Fruit fly (Drosophila melanogaster) whole organism, embryonic: ENCODE measurements around the gene ghi.

Experiments
- Adf1 ChIP-seq: fragments of 200-800 bp; sonication (Bioruptor generic); IDR thresholded peaks from 2 replicates; pipeline ENCODE4 v1.3.6; 2022; ENCODE audit warnings: missing biosample characterization, missing genetic modification characterization
- CG11504 ChIP-seq: fragments of 200-800 bp; sonication (Bioruptor generic); optimal IDR thresholded peaks from 3 replicates; lab custom pipeline; 2019; ENCODE audit warnings: missing biosample characterization, mild to moderate bottlenecking, missing genetic modification characterization, moderate library complexity
- CG12659 ChIP-seq: fragments of 200-800 bp; sonication (Bioruptor generic); optimal IDR thresholded peaks from 3 replicates; lab custom pipeline; 2017; ENCODE audit warnings: mild to moderate bottlenecking, missing biosample characterization, missing genetic modification reagents, missing genetic modification characterization
- CG13894 ChIP-seq: fragments of 200-800 bp; sonication (Bioruptor generic); optimal IDR thresholded peaks from 3 replicates; lab custom pipeline; 2018; ENCODE audit warnings: missing biosample characterization, mild to moderate bottlenecking, missing genetic modification characterization, moderate library complexity
- CG14965 ChIP-seq: fragments of 200-800 bp; sonication (Bioruptor generic); optimal IDR thresholded peaks from 2 replicates; lab custom pipeline; 2016; ENCODE audit warnings: missing biosample characterization, missing genetic modification characterization, borderline replicate concordance
- CG15269 ChIP-seq: fragments of 200-800 bp; sonication (Bioruptor generic); optimal IDR thresholded peaks from 2 replicates; lab custom pipeline; 2018; ENCODE audit warnings: missing biosample characterization, mild to moderate bottlenecking, missing genetic modification characterization, moderate library complexity
- CG16813 ChIP-seq: fragments of 200-800 bp; sonication (Bioruptor generic); IDR thresholded peaks from 3 replicates; pipeline ENCODE4 v1.3.6; 2022; ENCODE audit warnings: missing biosample characterization, missing genetic modification characterization; ENCODE audit not compliant: partially characterized antibody
- CG17361 ChIP-seq: fragments of 200-800 bp; sonication (Bioruptor generic); IDR thresholded peaks from 3 replicates; pipeline ENCODE4 v1.3.6; 2022; ENCODE audit warnings: missing biosample characterization, missing genetic modification characterization
- CG17568 ChIP-seq: fragments of 200-800 bp; sonication (Bioruptor generic); optimal IDR thresholded peaks from 2 replicates; lab custom pipeline; 2018; ENCODE audit warnings: missing biosample characterization, mild to moderate bottlenecking, missing genetic modification characterization, moderate library complexity
- CG1832 ChIP-seq: fragments of 200-800 bp; sonication (Bioruptor generic); optimal IDR thresholded peaks from 2 replicates; lab custom pipeline; 2017; ENCODE audit warnings: missing biosample characterization, mild to moderate bottlenecking, missing genetic modification characterization, inconsistent platforms
- CG2129 ChIP-seq: fragments of 200-800 bp; sonication (Bioruptor generic); IDR thresholded peaks from 2 replicates; pipeline ENCODE4 v1.3.6; 2022; ENCODE audit warnings: missing biosample characterization, missing genetic modification characterization; ENCODE audit not compliant: partially characterized antibody
- CG2678 ChIP-seq: fragments of 200-800 bp; sonication (Bioruptor generic); optimal IDR thresholded peaks from 3 replicates; lab custom pipeline; 2019; ENCODE audit warnings: missing biosample characterization, mild to moderate bottlenecking, missing genetic modification characterization, moderate library complexity
- CG2889 ChIP-seq: fragments of 200-800 bp; sonication (Bioruptor generic); IDR thresholded peaks from 3 replicates; pipeline ENCODE4 v1.3.6; 2022; ENCODE audit warnings: missing biosample characterization, missing genetic modification characterization
- CG32767 ChIP-seq: fragments of 200-800 bp; sonication (Bioruptor generic); IDR thresholded peaks from 2 replicates; pipeline ENCODE4 v1.3.6; 2022; ENCODE audit warnings: missing biosample characterization, missing genetic modification characterization
- CG3407 ChIP-seq: fragments of 200-800 bp; sonication (Bioruptor generic); optimal IDR thresholded peaks from 2 replicates; lab custom pipeline; 2018; ENCODE audit warnings: missing biosample characterization, mild to moderate bottlenecking, missing genetic modification characterization
- CG3847 ChIP-seq: fragments of 200-800 bp; sonication (Bioruptor generic); IDR thresholded peaks from 2 replicates; pipeline ENCODE4 v1.3.6; 2022; ENCODE audit warnings: missing biosample characterization, missing genetic modification characterization
- CG5245 ChIP-seq: fragments of 200-800 bp; sonication (Bioruptor generic); optimal IDR thresholded peaks from 3 replicates; lab custom pipeline; 2016; ENCODE audit warnings: missing biosample characterization, missing genetic modification characterization
- CG6254 ChIP-seq: fragments of 200-800 bp; sonication (Bioruptor generic); optimal IDR thresholded peaks from 3 replicates; lab custom pipeline; 2017; ENCODE audit warnings: mild to moderate bottlenecking, missing biosample characterization, missing genetic modification reagents, missing genetic modification characterization
- CG9817 ChIP-seq: fragments of 200-800 bp; sonication (Bioruptor generic); optimal IDR thresholded peaks from 2 replicates; lab custom pipeline; 2018; ENCODE audit warnings: missing biosample characterization, mild to moderate bottlenecking, missing genetic modification characterization, moderate library complexity
- CG9932 ChIP-seq: fragments of 200-800 bp; sonication (Bioruptor generic); IDR thresholded peaks from 2 replicates; pipeline ENCODE4 v1.3.6; 2022; ENCODE audit warnings: missing biosample characterization, missing genetic modification characterization
- CrebB ChIP-seq: fragments of 200-800 bp; sonication (Bioruptor generic); optimal IDR thresholded peaks from 3 replicates; lab custom pipeline; 2018; ENCODE audit warnings: missing biosample characterization, mild to moderate bottlenecking, missing genetic modification characterization
- D ChIP-seq, 2 experiments: fragments of 200-800 bp in 1 of 2; fragments of >200 bp in 1 of 2; sonication (Bioruptor generic) in 1 of 2; optimal IDR thresholded peaks; 2 replicates in 1 of 2; 3 replicates in 1 of 2; lab custom pipeline; 2017; ENCODE audit warnings: mild to moderate bottlenecking in 1 of 2, missing biosample characterization in 1 of 2, missing genetic modification characterization in 1 of 2, missing genetic modification reagents in 1 of 2
- Dip3 ChIP-seq: fragments of 200-800 bp; sonication (Bioruptor generic); optimal IDR thresholded peaks from 3 replicates; lab custom pipeline; 2016; ENCODE audit warnings: missing biosample characterization, missing genetic modification characterization
- Dref ChIP-seq: fragments of 200-800 bp; sonication (Bioruptor generic); IDR thresholded peaks from 2 replicates; pipeline ENCODE4 v1.3.6; 2022; ENCODE audit warnings: missing biosample characterization, missing genetic modification characterization
- E2f2 ChIP-seq: fragments of 200-800 bp; sonication (Bioruptor generic); IDR thresholded peaks from 2 replicates; pipeline ENCODE4 v1.3.6; 2022; ENCODE audit warnings: missing biosample characterization, missing genetic modification characterization
- Hey ChIP-seq: fragments of 200-800 bp; sonication (Bioruptor generic); optimal IDR thresholded peaks from 3 replicates; lab custom pipeline; 2018; ENCODE audit warnings: missing biosample characterization, mild to moderate bottlenecking, missing genetic modification characterization
- Hmr ChIP-seq: fragments of 200-800 bp; sonication (Bioruptor generic); optimal IDR thresholded peaks from 3 replicates; lab custom pipeline; 2017; ENCODE audit warnings: mild to moderate bottlenecking, missing biosample characterization, missing genetic modification reagents, missing genetic modification characterization
- Nf-YA ChIP-seq: fragments of 200-800 bp; sonication (Bioruptor generic); IDR thresholded peaks from 2 replicates; pipeline ENCODE4 v1.3.6; 2022; ENCODE audit warnings: missing biosample characterization, missing genetic modification characterization
- Opbp ChIP-seq: fragments of 200-800 bp; sonication (Bioruptor generic); IDR thresholded peaks from 3 replicates; pipeline ENCODE4 v1.3.6; 2022; ENCODE audit warnings: missing biosample characterization, missing genetic modification characterization; ENCODE audit not compliant: partially characterized antibody
- Sin3A ChIP-seq: fragments of >200 bp; optimal IDR thresholded peaks from 2 replicates; lab custom pipeline; 2018
- chinmo ChIP-seq: fragments of 200-800 bp; sonication (Bioruptor generic); IDR thresholded peaks from 4 replicates; pipeline ENCODE4 v1.3.6; 2022; ENCODE audit warnings: missing biosample characterization, missing genetic modification characterization; ENCODE audit not compliant: partially characterized antibody
- dati ChIP-seq: fragments of 200-800 bp; sonication (Bioruptor generic); IDR thresholded peaks from 2 replicates; pipeline ENCODE4 v1.3.6; 2022; ENCODE audit warnings: missing biosample characterization, missing genetic modification characterization
- dmrt11E ChIP-seq: fragments of 200-800 bp; sonication (Bioruptor generic); optimal IDR thresholded peaks from 3 replicates; lab custom pipeline; 2018; ENCODE audit warnings: missing biosample characterization, mild to moderate bottlenecking, missing genetic modification characterization, moderate library complexity
- dmrt99B ChIP-seq: fragments of 200-800 bp; sonication (Bioruptor generic); optimal IDR thresholded peaks from 2 replicates; lab custom pipeline; 2018; ENCODE audit warnings: missing biosample characterization, mild to moderate bottlenecking, missing genetic modification characterization, moderate library complexity
- en ChIP-seq: fragments of 200-800 bp; sonication (Bioruptor generic); optimal IDR thresholded peaks from 2 replicates; lab custom pipeline; 2016; ENCODE audit warnings: missing biosample characterization, missing genetic modification characterization
- gsb-n ChIP-seq: fragments of 200-800 bp; sonication (Bioruptor generic); optimal IDR thresholded peaks from 3 replicates; lab custom pipeline; 2018; ENCODE audit warnings: missing biosample characterization, mild to moderate bottlenecking, missing genetic modification characterization
- nerfin-1 ChIP-seq: fragments of 200-800 bp; sonication (Bioruptor generic); optimal IDR thresholded peaks from 3 replicates; lab custom pipeline; 2019; ENCODE audit warnings: missing biosample characterization, mild to moderate bottlenecking, missing genetic modification characterization, moderate library complexity
- nom ChIP-seq: fragments of 200-800 bp; sonication (Bioruptor generic); optimal IDR thresholded peaks from 2 replicates; lab custom pipeline; 2017; ENCODE audit warnings: missing biosample characterization, missing genetic modification characterization, mild to moderate bottlenecking, moderate library complexity, missing genetic modification reagents
- pb ChIP-seq: fragments of 200-800 bp; sonication (Bioruptor generic); optimal IDR thresholded peaks from 3 replicates; lab custom pipeline; 2016; ENCODE audit warnings: missing biosample characterization, missing genetic modification characterization
- peb ChIP-seq: fragments of 200-800 bp; sonication (Bioruptor generic); IDR thresholded peaks from 2 replicates; pipeline ENCODE4 v1.3.6; 2022; ENCODE audit warnings: missing biosample characterization, missing genetic modification characterization
- pzg ChIP-seq: fragments of 200-800 bp; sonication (Bioruptor generic); optimal IDR thresholded peaks from 3 replicates; lab custom pipeline; 2018; ENCODE audit warnings: missing biosample characterization, mild to moderate bottlenecking, missing genetic modification characterization, moderate library complexity
- row ChIP-seq: fragments of 200-800 bp; sonication (Bioruptor generic); IDR thresholded peaks from 3 replicates; pipeline ENCODE4 v1.3.6; 2022; ENCODE audit warnings: missing biosample characterization, missing genetic modification characterization
- schlank ChIP-seq: fragments of 200-800 bp; sonication (Bioruptor generic); optimal IDR thresholded peaks from 2 replicates; lab custom pipeline; 2018; ENCODE audit warnings: missing biosample characterization, mild to moderate bottlenecking, missing genetic modification characterization
- sna ChIP-seq: fragments of 200-800 bp; sonication (Bioruptor generic); IDR thresholded peaks from 2 replicates; pipeline ENCODE4 v1.3.6; 2022; ENCODE audit warnings: missing biosample characterization, missing genetic modification characterization; ENCODE audit not compliant: partially characterized antibody
- toy ChIP-seq: fragments of 200-800 bp; sonication (Bioruptor generic); IDR thresholded peaks from 2 replicates; pipeline ENCODE4 v1.3.6; 2022; ENCODE audit warnings: missing biosample characterization, missing genetic modification characterization
- trem ChIP-seq: fragments of 200-800 bp; optimal IDR thresholded peaks from 3 replicates; lab custom pipeline; 2019; ENCODE audit warnings: missing biosample characterization, mild to moderate bottlenecking, missing genetic modification characterization, moderate library complexity
- yki ChIP-seq: fragments of >200 bp; optimal IDR thresholded peaks from 3 replicates; lab custom pipeline; 2018

ghi gene

dm6 chr3L:9429665-9430607 lies 21.7 kb upstream of the ghi start, which contains the start of the genes RpS17 and MTF-1 (continued):
- no peak for TF ChIP-seq sna (GFP tag; lab: Robert Waterston, UW)
- TF ChIP-seq CG6254 (GFP tag; lab: Kevin White, UChicago) = no peak
- no peak for TF ChIP-seq CG2889
- peak; percentile 44 for TF ChIP-seq dmrt11E (tag; lab: Kevin White, UChicago)
- no peak for TF ChIP-seq yki (lab: Kevin White, UChicago)
- peak; percentile 10; the same call in 1 of the 3 replicates for TF ChIP-seq row
- TF ChIP-seq CG15269 (tag; lab: Kevin White, UChicago) = peak; percentile 57
- peak; percentile 34; the same call in 1 of the 2 replicates for TF ChIP-seq CG3847 (GFP tag; lab: Robert Waterston, UW)
- peak; percentile 52 for TF ChIP-seq CrebB (tag; lab: Kevin White, UChicago)
- peak; percentile 64; the same call in 2 of the 3 replicates for TF ChIP-seq CG17361 (GFP tag; lab: Robert Waterston, UW)
- TF ChIP-seq peb (GFP tag; lab: Robert Waterston, UW) = no peak
- no peak for TF ChIP-seq Opbp
- no peak for TF ChIP-seq CG14965 (GFP tag; lab: Kevin White, UChicago)
- peak; percentile 32; the same call in 1 of the 2 replicates for TF ChIP-seq E2f2 (GFP tag; lab: Robert Waterston, UW)
- TF ChIP-seq CG12659 (GFP tag; lab: Kevin White, UChicago) = peak; percentile 67
- TF ChIP-seq Nf-YA (GFP tag; lab: Robert Waterston, UW) = peak; percentile 73
- peak; percentile 87 for TF ChIP-seq pzg (GFP tag; lab: Kevin White, UChicago)
- TF ChIP-seq trem = peak; percentile 19
- TF ChIP-seq dati (GFP tag; lab: Robert Waterston, UW) = no peak
- TF ChIP-seq CG11504 (tag; lab: Kevin White, UChicago) = peak; percentile 34
- peak; percentile 46 for TF ChIP-seq schlank
- TF ChIP-seq dmrt99B (tag; lab: Kevin White, UChicago) = peak; percentile 19
- no peak for TF ChIP-seq Adf1 (GFP tag; lab: Robert Waterston, UW)
- TF ChIP-seq nerfin-1 (tag; lab: Kevin White, UChicago) = peak; percentile 53
- no peak for TF ChIP-seq CG5245 (GFP tag; lab: Kevin White, UChicago)
- TF ChIP-seq Dref = peak; percentile 9; the same call in 1 of the 2 replicates
- TF ChIP-seq Sin3A (lab: Kevin White, UChicago) = no peak
- peak; percentile 38 for TF ChIP-seq gsb-n (tag; lab: Kevin White, UChicago)
- peak; percentile 5 for TF ChIP-seq en (GFP tag; lab: Kevin White, UChicago)
- TF ChIP-seq CG9932 (GFP tag; lab: Robert Waterston, UW) = no peak; the same call in 1 of the 2 replicates
- no peak for TF ChIP-seq chinmo
- peak; percentile 80 for TF ChIP-seq nom (GFP tag; lab: Kevin White, UChicago)
- no peak for TF ChIP-seq D (optimal IDR thresholded peaks at IDR 0.05; lab: Kevin White, UChicago)
- no peak for TF ChIP-seq D (GFP tag; optimal IDR thresholded peaks at IDR 0.05; lab: Kevin White, UChicago)
- peak; percentile 53 for TF ChIP-seq CG2678 (tag; lab: Kevin White, UChicago)
- TF ChIP-seq Hey (tag; lab: Kevin White, UChicago) = no peak
- TF ChIP-seq CG3407 (GFP tag; lab: Kevin White, UChicago) = peak; percentile 30
- TF ChIP-seq toy (GFP tag; lab: Robert Waterston, UW) = no peak
- TF ChIP-seq CG17568 (GFP tag; lab: Kevin White, UChicago) = peak; percentile 78
- peak; percentile 17 for TF ChIP-seq Dip3 (GFP tag; lab: Kevin White, UChicago)
- TF ChIP-seq CG13894 (tag; lab: Kevin White, UChicago) = peak; percentile 28
- TF ChIP-seq CG9817 = no peak
- TF ChIP-seq CG32767 (GFP tag; lab: Robert Waterston, UW) = no peak
- TF ChIP-seq CG2129 (GFP tag; lab: Robert Waterston, UW) = no peak
- TF ChIP-seq CG16813 (GFP tag; lab: Robert Waterston, UW) = no peak
- no peak for TF ChIP-seq CG1832 (GFP tag; lab: Kevin White, UChicago)
- TF ChIP-seq Hmr = peak; percentile 66
- TF ChIP-seq pb = no peak
